Worm (Caenorhabditis elegans) whole organism, late embryonic: ENCODE data around the gene klp-12.

Experiments
- ceh-31 ChIP-seq: sonication (generic microtip); optimal IDR thresholded peaks from 2 replicates; lab custom pipeline; 2016; ENCODE audit warnings: missing genetic modification characterization, missing compliant biosample characterization
- dve-1 ChIP-seq: sonication (generic microtip); optimal IDR thresholded peaks from 2 replicates; lab custom pipeline; 2017; ENCODE audit warnings: antibody characterized with exemption, mild to moderate bottlenecking, missing genetic modification characterization, missing compliant biosample characterization
- nhr-11 ChIP-seq: fragments of 150-350 bp; optimal IDR thresholded peaks from 2 replicates; lab custom pipeline; 2014; ENCODE audit warnings: missing biosample characterization, missing genetic modification characterization
- pros-1 ChIP-seq: fragments of 150-350 bp; optimal IDR thresholded peaks from 2 replicates; lab custom pipeline; 2014; ENCODE audit warnings: missing biosample characterization, missing genetic modification reagents, missing genetic modification characterization

DNA sequence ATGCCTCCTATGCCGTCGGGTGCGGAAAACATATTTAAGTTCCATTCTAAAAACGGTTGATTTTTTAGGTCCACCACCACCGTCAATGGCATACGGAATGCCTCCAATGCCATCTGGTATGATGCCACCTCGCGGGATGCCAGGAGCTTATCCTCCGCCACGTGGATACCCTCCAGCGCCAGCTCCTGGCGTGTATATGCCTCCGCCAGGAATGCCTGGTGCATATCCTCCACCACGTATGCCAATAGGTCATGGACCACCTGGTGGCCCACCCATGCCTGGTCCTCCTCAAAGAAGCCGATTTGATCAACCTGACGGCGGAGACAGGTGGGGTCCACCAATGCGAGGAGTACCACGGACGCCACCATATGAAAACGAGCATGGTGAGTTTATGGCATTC lies 48.2 kb downstream of the klp-12 start:
- TF ChIP-seq dve-1 (tag; lab: Kevin White, UChicago): no peak
- TF ChIP-seq pros-1 (tag; lab: Kevin White, UChicago): no peak
- TF ChIP-seq nhr-11 (tag; lab: Kevin White, UChicago): no peak
- TF ChIP-seq ceh-31 (tag; lab: Kevin White, UChicago): no peak
